Worm (Caenorhabditis elegans): ENCODE results near the gene M01G5.1.

M01G5.1 gene

DNA sequence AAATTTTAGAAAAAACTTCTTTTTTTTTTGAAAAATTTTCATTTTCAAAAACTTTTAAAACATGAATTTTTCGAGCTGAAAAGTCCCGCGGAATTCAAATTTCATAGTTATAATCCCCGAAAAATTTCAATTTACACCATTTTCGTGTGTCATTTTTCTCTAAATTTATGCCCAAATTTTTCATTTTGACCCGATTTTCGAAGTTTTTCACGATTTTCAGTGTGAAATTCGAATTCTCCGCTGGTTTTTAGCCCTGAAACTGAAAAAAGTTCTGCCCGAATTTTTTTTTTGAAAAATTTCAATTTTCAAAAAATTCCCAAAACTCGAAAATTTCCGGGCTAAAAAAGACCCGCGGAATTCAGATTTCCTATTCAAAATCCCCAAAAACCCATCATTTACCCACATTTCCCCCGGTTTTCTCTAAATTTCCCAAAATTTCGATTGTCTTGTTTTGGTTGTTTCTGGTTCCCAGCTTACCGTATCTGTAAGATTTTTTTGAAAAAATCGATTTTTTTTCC, 12.6 kb downstream of the M01G5.1 start:
- TF ChIP-seq tra-4 (tag; optimal IDR thresholded peaks at IDR 0.05) (no peak), pes-1 (GFP tag; IDR thresholded peaks at IDR 0.05) (no peak)

DNA sequence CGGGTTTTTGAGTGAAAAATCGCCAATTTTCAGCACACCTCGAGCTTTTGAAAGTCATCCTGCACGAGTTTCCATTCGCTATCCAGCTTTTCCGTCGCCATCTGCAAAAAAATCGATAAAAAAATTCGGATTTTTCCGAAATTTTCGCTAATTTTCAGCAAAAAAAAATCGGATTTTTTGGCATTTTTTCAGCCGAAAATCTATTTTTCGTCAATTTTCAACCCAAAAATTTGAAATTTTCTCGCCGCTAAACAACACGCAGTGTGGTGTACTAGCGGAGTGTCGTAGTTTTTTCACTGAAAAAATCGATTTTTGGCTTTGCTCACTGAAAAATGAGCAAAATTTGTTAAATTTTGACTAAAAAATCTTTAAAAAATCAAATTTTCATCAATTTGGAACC, 21.7 kb downstream of the M01G5.1 start, which contains the start of gene tmem-120:
tmem-120 (minus strand) TSS at position 101 of the 400 bp plus-strand sequence.
- TF ChIP-seq B0310.2 (tag; optimal IDR thresholded peaks at IDR 0.05) (no peak), ets-7 (tag; optimal IDR thresholded peaks at IDR 0.05) (no peak), tra-4 (tag; optimal IDR thresholded peaks at IDR 0.05) (no peak)

DNA sequence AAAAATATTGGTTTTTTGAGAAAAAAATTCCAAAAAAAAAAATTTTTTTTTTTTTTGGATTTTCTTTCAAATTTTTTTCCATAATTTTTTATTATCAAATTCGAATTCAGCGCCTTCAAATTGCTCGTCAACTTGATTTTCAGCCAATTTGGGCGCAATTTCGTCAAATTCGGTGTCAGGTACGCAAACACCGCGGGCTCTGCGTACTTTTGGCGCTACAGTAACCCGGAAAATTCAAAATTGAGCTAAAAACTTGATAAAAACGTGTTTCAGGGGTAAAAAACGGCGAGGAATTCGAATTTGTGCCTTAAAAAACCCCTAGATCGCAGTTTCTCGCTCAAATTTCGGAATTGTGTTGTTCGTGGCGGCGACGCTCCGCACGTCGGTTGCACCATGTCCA, 23.7 kb downstream of the M01G5.1 start:
- TF ChIP-seq tbx-37 (GFP tag; conservative IDR thresholded peaks at IDR 0.05) (no peak), ama-1 (optimal IDR thresholded peaks at IDR 0.05) (no peak), hmbx-1 (tag; optimal IDR thresholded peaks at IDR 0.05) (no peak), scrt-1 (GFP tag; IDR thresholded peaks at IDR 0.05) (no peak), ceh-13 (GFP tag; optimal IDR thresholded peaks at IDR 0.05) (no peak), hnd-1 (tag; optimal IDR thresholded peaks at IDR 0.05) (no peak), tbx-11 (GFP tag; IDR thresholded peaks at IDR 0.05) (no peak)

DNA sequence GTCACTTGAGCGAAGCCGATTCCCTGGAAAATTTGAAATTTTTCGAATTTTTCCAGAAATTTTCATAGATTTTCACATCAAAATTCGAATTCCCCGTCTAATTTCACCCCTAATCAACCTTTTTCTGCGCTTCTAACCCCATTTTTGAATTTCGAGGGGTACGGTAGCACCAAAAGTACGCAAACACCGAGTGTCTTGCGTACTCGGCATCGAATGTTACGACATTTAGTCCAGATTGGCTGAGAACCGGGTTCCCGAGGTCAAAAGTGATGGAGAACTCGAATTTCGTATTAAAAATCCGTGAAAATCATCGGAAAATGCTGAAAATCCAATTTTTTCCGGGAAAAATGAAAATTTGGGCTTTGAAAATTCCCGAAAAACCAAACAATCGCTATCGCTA, 32.2 kb downstream of the M01G5.1 start:
- TF ChIP-seq tra-4 (tag; optimal IDR thresholded peaks at IDR 0.05) (no peak), sea-1 (GFP tag; conservative IDR thresholded peaks at IDR 0.05) (no peak), F13C5.2 (tag; optimal IDR thresholded peaks at IDR 0.05) (no peak), scrt-1 (GFP tag; IDR thresholded peaks at IDR 0.05) (no peak), flt-1 (GFP tag; IDR thresholded peaks at IDR 0.05) (no peak), tbx-11 (GFP tag; IDR thresholded peaks at IDR 0.05) (no peak)

DNA sequence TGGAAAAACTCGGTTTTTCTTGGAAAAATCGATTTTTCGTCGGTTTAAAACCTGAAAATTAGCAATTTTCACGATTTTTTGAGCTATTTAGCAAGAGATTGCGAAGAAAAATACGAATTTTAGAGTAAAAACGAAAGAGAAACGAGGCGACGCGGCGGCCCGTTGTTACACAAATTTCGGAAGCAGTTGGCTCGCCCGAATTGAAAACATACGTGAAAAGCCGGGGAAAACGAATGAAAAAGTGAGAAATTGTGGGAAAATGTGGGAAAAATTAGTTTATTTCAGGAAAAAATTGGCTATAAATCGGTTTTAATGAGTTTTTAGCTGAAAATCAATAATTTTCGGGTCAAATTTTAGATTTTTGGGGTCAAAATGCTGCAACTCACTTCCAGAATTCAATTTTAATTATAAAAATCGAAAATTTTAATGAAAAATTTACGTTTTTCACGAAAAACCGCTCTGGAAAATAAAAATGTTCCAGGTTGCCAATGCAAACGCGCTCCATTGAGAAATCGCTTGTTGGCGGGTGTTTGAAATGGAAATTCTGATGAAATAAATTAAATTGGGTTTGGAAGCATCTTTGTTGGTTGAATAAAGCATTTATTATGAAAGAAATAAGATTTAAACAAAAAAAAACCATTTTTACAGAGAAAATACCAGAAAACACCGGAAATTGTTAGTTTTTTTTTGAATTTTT, 36.7 kb downstream of the M01G5.1 start, which contains the start of gene snf-6:
snf-6 (minus strand) TSS at position 51 of the 697 bp plus-strand sequence.
- TF ChIP-seq ama-1 (optimal IDR thresholded peaks at IDR 0.05) = no peak
- no peak for TF ChIP-seq aly-1 (tag; optimal IDR thresholded peaks at IDR 0.05)
- no peak for TF ChIP-seq ets-7 (tag; optimal IDR thresholded peaks at IDR 0.05)
- TF ChIP-seq tra-4 (tag; optimal IDR thresholded peaks at IDR 0.05) = no peak
- no peak for TF ChIP-seq ceh-13 (GFP tag; optimal IDR thresholded peaks at IDR 0.05)
- no peak for TF ChIP-seq hmg-4 (GFP tag; optimal IDR thresholded peaks at IDR 0.05)

DNA sequence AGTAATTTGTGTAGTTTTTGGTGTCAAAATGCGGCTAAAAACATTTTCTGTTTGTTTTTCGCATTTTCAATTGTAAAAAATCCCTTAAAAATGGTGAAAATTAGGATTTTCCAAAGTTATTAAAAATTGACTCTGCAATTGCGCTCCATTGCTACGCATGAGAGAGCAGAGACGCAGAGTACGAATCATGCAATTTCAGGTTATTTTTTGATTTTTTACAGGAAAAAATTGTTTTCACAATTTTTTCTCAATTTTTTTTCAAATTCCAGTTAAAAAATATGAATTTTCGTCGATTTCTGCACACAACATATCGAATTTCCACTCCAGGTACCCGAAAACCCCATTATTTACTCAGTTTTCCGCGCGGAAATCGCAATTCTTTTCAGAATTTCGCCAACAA, 37.4 kb downstream of the M01G5.1 start, which contains the start of gene mtg-1:
mtg-1 (plus strand) TSS at position 160 of the 400 bp plus-strand sequence.
- no peak for TF ChIP-seq tbx-11 (GFP tag; IDR thresholded peaks at IDR 0.05)
- no peak for TF ChIP-seq ama-1 (optimal IDR thresholded peaks at IDR 0.05)
- TF ChIP-seq hmg-4 (GFP tag; optimal IDR thresholded peaks at IDR 0.05) = no peak
- TF ChIP-seq tbx-37 (GFP tag; conservative IDR thresholded peaks at IDR 0.05) = no peak
- TF ChIP-seq ceh-13 (GFP tag; optimal IDR thresholded peaks at IDR 0.05) = no peak
- no peak for TF ChIP-seq pes-1 (GFP tag; IDR thresholded peaks at IDR 0.05)
- no peak for TF ChIP-seq B0310.2 (tag; optimal IDR thresholded peaks at IDR 0.05)
- no peak for TF ChIP-seq aly-1 (tag; optimal IDR thresholded peaks at IDR 0.05)
- no peak for TF ChIP-seq sea-1 (GFP tag; conservative IDR thresholded peaks at IDR 0.05)
- TF ChIP-seq flt-1 (GFP tag; IDR thresholded peaks at IDR 0.05) = no peak
- no peak for TF ChIP-seq ceh-36 (tag; optimal IDR thresholded peaks at IDR 0.05)
- TF ChIP-seq hnd-1 (tag; optimal IDR thresholded peaks at IDR 0.05) = no peak
- TF ChIP-seq scrt-1 (GFP tag; IDR thresholded peaks at IDR 0.05) = no peak
- TF ChIP-seq F13C5.2 (tag; optimal IDR thresholded peaks at IDR 0.05) = no peak
- no peak for TF ChIP-seq hmbx-1 (tag; optimal IDR thresholded peaks at IDR 0.05)
- no peak for TF ChIP-seq tra-4 (tag; optimal IDR thresholded peaks at IDR 0.05)
- no peak for TF ChIP-seq ets-7 (tag; optimal IDR thresholded peaks at IDR 0.05)

DNA sequence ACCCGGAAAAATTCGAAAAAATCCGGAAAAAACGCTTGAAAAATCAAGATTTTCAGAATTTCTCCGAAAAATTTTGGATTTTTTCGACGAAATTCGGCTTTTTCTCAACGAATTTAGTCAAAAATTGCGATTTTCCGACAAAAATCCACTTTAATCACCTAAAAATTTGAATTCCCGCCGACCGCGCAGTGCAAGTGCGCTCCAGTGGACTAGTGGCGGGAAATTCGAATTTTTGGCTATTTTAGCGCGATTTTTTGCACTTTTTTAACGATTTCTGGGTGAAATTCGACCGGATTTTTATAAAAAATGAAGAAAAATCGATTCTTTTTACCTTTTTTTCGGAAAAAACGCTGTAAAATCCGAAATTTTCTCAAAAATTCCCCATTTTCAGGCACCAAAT, 38.2 kb downstream of the M01G5.1 start:
- TF ChIP-seq F13C5.2 (tag; optimal IDR thresholded peaks at IDR 0.05) (no peak), ama-1 (optimal IDR thresholded peaks at IDR 0.05) (no peak), hnd-1 (tag; optimal IDR thresholded peaks at IDR 0.05) (no peak), pes-1 (GFP tag; IDR thresholded peaks at IDR 0.05) (no peak), ets-7 (tag; optimal IDR thresholded peaks at IDR 0.05) (no peak), tbx-11 (GFP tag; IDR thresholded peaks at IDR 0.05) (no peak)

DNA sequence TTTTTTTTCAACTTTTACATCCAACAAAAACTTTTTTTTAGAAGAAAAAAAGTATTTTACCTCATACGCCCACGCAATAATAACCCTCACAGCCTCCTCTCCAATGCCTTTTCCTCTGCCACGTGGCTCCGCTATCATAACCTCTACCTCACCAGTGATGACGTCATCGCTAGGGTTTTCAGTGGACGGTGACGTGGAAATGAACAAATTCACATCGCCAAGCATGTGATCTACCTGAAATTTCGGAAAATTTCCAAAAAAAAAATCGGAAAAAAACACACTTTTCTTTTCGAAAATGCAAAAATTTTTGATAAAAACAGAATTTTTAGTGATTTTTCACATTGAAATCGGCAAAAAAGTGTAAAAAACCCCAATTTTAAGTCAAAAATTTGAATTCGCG, 43.2 kb downstream of the M01G5.1 start:
- TF ChIP-seq B0310.2 (tag; optimal IDR thresholded peaks at IDR 0.05) = no peak
- TF ChIP-seq flt-1 (GFP tag; IDR thresholded peaks at IDR 0.05) = no peak
- no peak for TF ChIP-seq ama-1 (optimal IDR thresholded peaks at IDR 0.05)
- TF ChIP-seq ceh-13 (GFP tag; optimal IDR thresholded peaks at IDR 0.05) = no peak
- no peak for TF ChIP-seq hnd-1 (tag; optimal IDR thresholded peaks at IDR 0.05)
- TF ChIP-seq tbx-37 (GFP tag; conservative IDR thresholded peaks at IDR 0.05) = no peak
- TF ChIP-seq hmbx-1 (tag; optimal IDR thresholded peaks at IDR 0.05) = no peak
- no peak for TF ChIP-seq sea-1 (GFP tag; conservative IDR thresholded peaks at IDR 0.05)
- no peak for TF ChIP-seq F13C5.2 (tag; optimal IDR thresholded peaks at IDR 0.05)
- TF ChIP-seq ceh-36 (tag; optimal IDR thresholded peaks at IDR 0.05) = no peak
- no peak for TF ChIP-seq tra-4 (tag; optimal IDR thresholded peaks at IDR 0.05)
- no peak for TF ChIP-seq tbx-11 (GFP tag; IDR thresholded peaks at IDR 0.05)
- no peak for TF ChIP-seq hmg-4 (GFP tag; optimal IDR thresholded peaks at IDR 0.05)
- TF ChIP-seq pes-1 (GFP tag; IDR thresholded peaks at IDR 0.05) = no peak
- no peak for TF ChIP-seq ets-7 (tag; optimal IDR thresholded peaks at IDR 0.05)
